Comparison of ENCODE assay signal across 6 worm cellular contexts in the genomic region with DNA sequence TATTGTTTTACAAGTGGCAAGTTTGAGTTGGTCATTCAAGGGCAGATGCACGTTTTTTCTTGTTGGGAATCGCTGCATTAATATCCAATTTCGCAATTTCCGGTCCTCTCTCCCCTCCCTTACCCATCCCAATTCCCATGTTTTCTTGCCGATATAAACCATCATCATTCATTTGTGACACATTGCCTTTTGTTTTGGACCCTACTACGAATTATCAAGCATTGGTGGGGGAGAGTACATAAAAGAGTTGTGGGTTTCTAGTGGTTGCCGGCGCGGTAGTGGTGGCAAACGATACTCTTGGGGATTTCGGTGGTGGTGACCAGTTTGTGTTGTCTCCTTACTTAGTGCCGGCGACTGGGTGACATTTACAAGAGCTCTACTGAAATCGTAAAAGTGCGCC.
TF ChIP-seq lines count a peak whose summit lies in the region.

No protein-coding gene starts in this region.

TF ChIP-seq in whole organism, L1 larva, 84 proteins besides CTCF, POLR2A, EP300 and RAD21:
- TF ChIP-seq lir-3 (tag; optimal IDR thresholded peaks at IDR 0.05; lab: Kevin White, UChicago; ENCODE audit: poor library complexity) (no peak), lin-14 (GFP tag; optimal IDR thresholded peaks at IDR 0.05; lab: Kevin White, UChicago) (peak; percentile 35)
TF ChIP-seq in whole organism, L1 larva: peak in this region for 1.

TF ChIP-seq in whole organism, L2 larva, 48 proteins besides CTCF, POLR2A, EP300 and RAD21:
- no peak for TF ChIP-seq nhr-11 (tag; optimal IDR thresholded peaks at IDR 0.05; lab: Kevin White, UChicago)
- TF ChIP-seq crh-2 (tag; optimal IDR thresholded peaks at IDR 0.05; lab: Kevin White, UChicago), result no peak
- no peak for TF ChIP-seq sem-4 (tag; optimal IDR thresholded peaks at IDR 0.05; lab: Kevin White, UChicago)
- TF ChIP-seq mbf-1 (tag; optimal IDR thresholded peaks at IDR 0.05; lab: Kevin White, UChicago), result no peak
- TF ChIP-seq unc-55 (GFP tag; optimal IDR thresholded peaks at IDR 0.05; lab: Kevin White, UChicago), result peak; percentile 1
- no peak for TF ChIP-seq snpc-4 (tag; optimal IDR thresholded peaks at IDR 0.05; lab: Kevin White, UChicago)
- TF ChIP-seq ama-1 (optimal IDR thresholded peaks at IDR 0.05; lab: Kevin White, UChicago), result no peak
- no peak for TF ChIP-seq nhr-25 (tag; optimal IDR thresholded peaks at IDR 0.05; lab: Kevin White, UChicago)
- peak; percentile 1 for TF ChIP-seq C34F6.9 (tag; optimal IDR thresholded peaks at IDR 0.05; lab: Kevin White, UChicago)
- TF ChIP-seq egl-27 (tag; optimal IDR thresholded peaks at IDR 0.05; lab: Kevin White, UChicago), result no peak
- no peak for TF ChIP-seq Y55F3AM.14 (GFP tag; optimal IDR thresholded peaks at IDR 0.05; lab: Kevin White, UChicago)
- no peak for TF ChIP-seq F13H6.1 (tag; optimal IDR thresholded peaks at IDR 0.05; lab: Kevin White, UChicago)
- peak; percentile 63 for TF ChIP-seq mab-5 (tag; optimal IDR thresholded peaks at IDR 0.05; lab: Kevin White, UChicago)

TF ChIP-seq in whole organism, L3 larva, 47 proteins besides CTCF, POLR2A, EP300 and RAD21:
- TF ChIP-seq lsy-12 (tag; optimal IDR thresholded peaks at IDR 0.05; lab: Kevin White, UChicago) (no peak), aly-2 (tag; optimal IDR thresholded peaks at IDR 0.05; lab: Kevin White, UChicago) (no peak), skn-1 (tag; optimal IDR thresholded peaks at IDR 0.05; lab: Kevin White, UChicago) (no peak), ztf-11 (tag; optimal IDR thresholded peaks at IDR 0.05; lab: Kevin White, UChicago) (no peak), lin-39 (tag; optimal IDR thresholded peaks at IDR 0.05; lab: Kevin White, UChicago) (peak; percentile 32)

TF ChIP-seq in whole organism, late embryonic, 69 proteins besides CTCF, POLR2A, EP300 and RAD21:
- TF ChIP-seq nhr-11 (tag; optimal IDR thresholded peaks at IDR 0.05; lab: Kevin White, UChicago) (no peak), unc-55 (GFP tag; optimal IDR thresholded peaks at IDR 0.05; lab: Kevin White, UChicago) (peak; percentile 18)

TF ChIP-seq in whole organism, midembryonic, 9 proteins besides CTCF, POLR2A, EP300 and RAD21:
- TF ChIP-seq klf-2 (GFP tag; conservative IDR thresholded peaks at IDR 0.05; lab: Robert Waterston, UW), result no peak
- 0 out of 2 replicates have a peak, but pooled peaks have one; percentile 27 for TF ChIP-seq flt-1 (GFP tag; IDR thresholded peaks at IDR 0.05; lab: Robert Waterston, UW)
- no peak for TF ChIP-seq T22C8.4 (GFP tag; IDR thresholded peaks at IDR 0.05; lab: Robert Waterston, UW)
- TF ChIP-seq med-1 (GFP tag; optimal IDR thresholded peaks at IDR 0.05; lab: Kevin White, UChicago; ENCODE audit: insufficient read depth), result no peak

TF ChIP-seq in whole organism, mixed stage, embryonic, 35 proteins besides CTCF, POLR2A, EP300 and RAD21:
- TF ChIP-seq cnd-1 (tag; optimal IDR thresholded peaks at IDR 0.05; lab: Kevin White, UChicago), result peak; percentile 26
- TF ChIP-seq ham-2 (GFP tag; optimal IDR thresholded peaks at IDR 0.05; lab: Kevin White, UChicago), result no peak
